Fruit fly (Drosophila melanogaster) Kc167 (cell line): Measurements from ENCODE around the gene CG33252.

Experiments
- Sin3A ChIP-seq: fragments of >200 bp; optimal IDR thresholded peaks from 2 replicates; lab custom pipeline; 2018; ENCODE audit warnings: missing external identifiers
- insv ChIP-seq: fragments of >200 bp; optimal IDR thresholded peaks from 3 replicates; lab custom pipeline; 2018; ENCODE audit warnings: missing external identifiers

- TF ChIP-seq insv (lab: Kevin White, UChicago) (no peak), Sin3A (lab: Kevin White, UChicago) (no peak)
These were observed 12.7 kb downstream of the CG33252 start, which contains the start of the genes Nprl2 and Polr3I for dm6 chrX:16884280-16884679.
